Worm (Caenorhabditis elegans) whole organism, young adult: ENCODE data around the gene gcy-9.

Experiments
- D2030.7 ChIP-seq: fragments of 200-800 bp; sonication (Bioruptor generic); IDR thresholded peaks from 2 replicates; pipeline ENCODE4 v1.3.6; 2022; ENCODE audit warnings: missing genetic modification reagents, missing genetic modification characterization, missing compliant biosample characterization
- F23B12.7 ChIP-seq: sonication (generic microtip); optimal IDR thresholded peaks from 2 replicates; lab custom pipeline; 2017; ENCODE audit warnings: missing genetic modification characterization, mild to moderate bottlenecking, missing compliant biosample characterization, antibody characterized with exemption, moderate library complexity; ENCODE audit not compliant: insufficient read depth
- F52B5.7 ChIP-seq: sonication (generic microtip); optimal IDR thresholded peaks from 2 replicates; lab custom pipeline; 2016; ENCODE audit warnings: mild to moderate bottlenecking, missing genetic modification characterization, missing compliant biosample characterization
- F55B11.4 ChIP-seq: sonication (generic microtip); optimal IDR thresholded peaks from 2 replicates; lab custom pipeline; 2016; ENCODE audit warnings: missing compliant biosample characterization, missing genetic modification characterization, borderline replicate concordance; ENCODE audit not compliant: insufficient read depth
- F57C9.4 ChIP-seq: sonication (generic microtip); optimal IDR thresholded peaks from 2 replicates; lab custom pipeline; 2017; ENCODE audit warnings: mild to moderate bottlenecking, missing genetic modification characterization, missing compliant biosample characterization
- T07F8.4 ChIP-seq: sonication (generic microtip); optimal IDR thresholded peaks from 2 replicates; lab custom pipeline; 2016; ENCODE audit warnings: mild to moderate bottlenecking, missing genetic modification characterization, moderate library complexity, missing compliant biosample characterization
- Y53F4B.3 ChIP-seq: fragments of 200-800 bp; sonication (Bioruptor generic); IDR thresholded peaks from 2 replicates; pipeline ENCODE4 v1.3.6; 2022; ENCODE audit warnings: missing genetic modification reagents, missing genetic modification characterization, missing compliant biosample characterization
- Y53G8AR.9 ChIP-seq: fragments of 200-800 bp; sonication (Bioruptor generic); conservative IDR thresholded peaks from 2 replicates; pipeline ENCODE4 v1.3.6; 2022; ENCODE audit warnings: missing genetic modification reagents, missing genetic modification characterization, missing compliant biosample characterization
- Y79H2A.3 ChIP-seq: fragments of 200-800 bp; sonication (Bioruptor generic); conservative IDR thresholded peaks from 2 replicates; pipeline ENCODE4 v1.3.6; 2022; ENCODE audit warnings: missing genetic modification reagents, missing genetic modification characterization, missing compliant biosample characterization
- Y95B8A.8 ChIP-seq: fragments of 200-800 bp; sonication (Bioruptor generic); IDR thresholded peaks from 2 replicates; pipeline ENCODE4 v1.3.6; 2022; ENCODE audit warnings: missing genetic modification reagents, missing genetic modification characterization, missing compliant biosample characterization
- ZK185.1 ChIP-seq: sonication (generic microtip); optimal IDR thresholded peaks from 2 replicates; lab custom pipeline; 2016; ENCODE audit warnings: mild to moderate bottlenecking, missing genetic modification characterization, missing compliant biosample characterization; ENCODE audit not compliant: poor library complexity, severe bottlenecking
- ama-1 ChIP-seq, 3 experiments: fragments of 150-350 bp in 1 of 3; sonication (generic microtip) in 2 of 3; optimal IDR thresholded peaks; 2 replicates each; lab custom pipeline; 2014 to 2018; ENCODE audit warnings: missing biosample characterization in 2 of 3, missing genetic modification characterization in 2 of 3, missing genetic modification reagents in 2 of 3
- aptf-3 ChIP-seq: fragments of 200-800 bp; sonication (Bioruptor generic); IDR thresholded peaks from 2 replicates; pipeline ENCODE4 v1.3.6; 2022; ENCODE audit warnings: missing genetic modification characterization, missing compliant biosample characterization
- atf-7 ChIP-seq: sonication (generic microtip); optimal IDR thresholded peaks from 2 replicates; lab custom pipeline; 2017; ENCODE audit warnings: mild to moderate bottlenecking, missing genetic modification characterization, missing compliant biosample characterization
- attf-5 ChIP-seq: fragments of 200-800 bp; sonication (Bioruptor generic); optimal IDR thresholded peaks from 2 replicates; lab custom pipeline; 2018; ENCODE audit warnings: mild to moderate bottlenecking, missing genetic modification characterization, missing compliant biosample characterization
- bed-2 ChIP-seq: fragments of 200-800 bp; sonication (Bioruptor generic); IDR thresholded peaks from 2 replicates; pipeline ENCODE4 v1.3.6; 2022; ENCODE audit warnings: missing genetic modification reagents, missing genetic modification characterization, missing compliant biosample characterization
- ceh-27 ChIP-seq: fragments of 200-800 bp; sonication (Bioruptor generic); optimal IDR thresholded peaks from 2 replicates; lab custom pipeline; 2018; ENCODE audit warnings: mild to moderate bottlenecking, missing genetic modification characterization, moderate library complexity, missing compliant biosample characterization
- chd-7 ChIP-seq: sonication (generic microtip); optimal IDR thresholded peaks from 2 replicates; lab custom pipeline; 2016; ENCODE audit warnings: mild to moderate bottlenecking, missing genetic modification characterization, moderate library complexity, missing compliant biosample characterization
- die-1 ChIP-seq: sonication (generic microtip); optimal IDR thresholded peaks from 2 replicates; lab custom pipeline; 2016; ENCODE audit warnings: missing genotype, mild to moderate bottlenecking, missing genetic modification characterization, missing compliant biosample characterization
- dox-1 ChIP-seq: fragments of 200-800 bp; sonication (Bioruptor generic); IDR thresholded peaks from 2 replicates; pipeline ENCODE4 v1.3.6; 2022; ENCODE audit warnings: missing genetic modification reagents, missing genetic modification characterization, missing compliant biosample characterization
- egl-44 ChIP-seq: fragments of 200-800 bp; sonication (Bioruptor generic); IDR thresholded peaks from 2 replicates; pipeline ENCODE4 v1.3.6; 2022; ENCODE audit warnings: missing genetic modification reagents, missing genetic modification characterization, missing compliant biosample characterization
- egrh-3 ChIP-seq: fragments of 200-800 bp; sonication (Bioruptor generic); IDR thresholded peaks from 2 replicates; pipeline ENCODE4 v1.3.6; 2022; ENCODE audit warnings: missing genetic modification reagents, missing genetic modification characterization, missing compliant biosample characterization
- ekl-4 ChIP-seq: fragments of 200-800 bp; sonication (Bioruptor generic); IDR thresholded peaks from 2 replicates; pipeline ENCODE4 v1.3.6; 2022; ENCODE audit warnings: missing genetic modification reagents, missing genetic modification characterization, missing compliant biosample characterization
- him-1 ChIP-seq: sonication (generic microtip); optimal IDR thresholded peaks from 2 replicates; lab custom pipeline; 2016; ENCODE audit warnings: missing genotype, missing genetic modification reagents, missing genetic modification characterization, missing compliant biosample characterization
- hlh-12 ChIP-seq: sonication (generic microtip); optimal IDR thresholded peaks from 2 replicates; lab custom pipeline; 2016; ENCODE audit warnings: missing genetic modification characterization, missing compliant biosample characterization
- hmg-20 ChIP-seq: fragments of 200-800 bp; sonication (Bioruptor generic); IDR thresholded peaks from 2 replicates; pipeline ENCODE4 v1.3.6; 2022; ENCODE audit warnings: missing genetic modification reagents, missing genetic modification characterization, missing compliant biosample characterization
- let-526 ChIP-seq: fragments of 200-800 bp; sonication (Bioruptor generic); IDR thresholded peaks from 2 replicates; pipeline ENCODE4 v1.3.6; 2022; ENCODE audit warnings: missing genetic modification reagents, missing genetic modification characterization, missing compliant biosample characterization
- lin-35 ChIP-seq, 3 experiments: fragments of 150-350 bp in 2 of 3; sonication (generic microtip) in 1 of 3; optimal IDR thresholded peaks; 2 replicates each; lab custom pipeline; 2014 to 2018; ENCODE audit warnings: missing biosample characterization in 3 of 3, missing genetic modification characterization in 3 of 3, missing genetic modification reagents in 3 of 3
- lin-40 ChIP-seq: sonication (generic microtip); optimal IDR thresholded peaks from 2 replicates; lab custom pipeline; 2016; ENCODE audit warnings: missing genetic modification characterization, mild to moderate bottlenecking, missing compliant biosample characterization, missing genotype, missing genetic modification reagents
- lir-1 ChIP-seq: fragments of 200-800 bp; sonication (Bioruptor generic); conservative IDR thresholded peaks from 2 replicates; pipeline ENCODE4 v1.3.6; 2022; ENCODE audit warnings: missing genetic modification reagents, missing genetic modification characterization, missing compliant biosample characterization
- mcd-1 ChIP-seq: fragments of 200-800 bp; sonication (Bioruptor generic); IDR thresholded peaks from 2 replicates; pipeline ENCODE4 v1.3.6; 2022; ENCODE audit warnings: missing genetic modification reagents, missing genetic modification characterization, missing compliant biosample characterization
- mxl-1 ChIP-seq: sonication (generic microtip); optimal IDR thresholded peaks from 2 replicates; lab custom pipeline; 2016; ENCODE audit warnings: missing genetic modification characterization, missing compliant biosample characterization
- nfyb-1 ChIP-seq: fragments of 200-800 bp; sonication (Bioruptor generic); IDR thresholded peaks from 2 replicates; pipeline ENCODE4 v1.3.6; 2022; ENCODE audit warnings: missing genetic modification reagents, missing genetic modification characterization, missing compliant biosample characterization
- nhr-80 ChIP-seq: sonication (generic microtip); optimal IDR thresholded peaks from 2 replicates; lab custom pipeline; 2016; ENCODE audit warnings: missing genetic modification characterization, missing compliant biosample characterization
- nhr-90 ChIP-seq: sonication (generic microtip); optimal IDR thresholded peaks from 2 replicates; lab custom pipeline; 2016; ENCODE audit warnings: missing genotype, mild to moderate bottlenecking, missing genetic modification characterization, missing compliant biosample characterization
- pbrm-1 ChIP-seq: fragments of 200-800 bp; sonication (Bioruptor generic); IDR thresholded peaks from 2 replicates; pipeline ENCODE4 v1.3.6; 2022; ENCODE audit warnings: missing genetic modification reagents, missing genetic modification characterization, missing compliant biosample characterization
- rec-8 ChIP-seq, 2 experiments: sonication (generic microtip); optimal IDR thresholded peaks; 2 replicates each; lab custom pipeline; 2016; ENCODE audit warnings: mild to moderate bottlenecking in 2 of 2, missing genetic modification characterization in 2 of 2, missing genetic modification reagents in 2 of 2, missing genotype in 2 of 2, missing biosample characterization in 1 of 2, missing compliant biosample characterization in 1 of 2, moderate library complexity in 1 of 2
- snpc-1.3 ChIP-seq: sonication (generic microtip); optimal IDR thresholded peaks from 2 replicates; lab custom pipeline; 2017; ENCODE audit warnings: missing genetic modification characterization, mild to moderate bottlenecking, missing compliant biosample characterization, antibody characterized with exemption, moderate library complexity, missing genotype, missing genetic modification reagents; ENCODE audit not compliant: insufficient read depth
- tbx-9 ChIP-seq: sonication (generic microtip); optimal IDR thresholded peaks from 2 replicates; lab custom pipeline; 2016; ENCODE audit warnings: borderline replicate concordance, missing genetic modification characterization, inconsistent platforms, missing compliant biosample characterization
- unc-130 ChIP-seq: sonication (generic microtip); optimal IDR thresholded peaks from 2 replicates; lab custom pipeline; 2016; ENCODE audit warnings: missing genetic modification reagents, missing genetic modification characterization, missing compliant biosample characterization
- zfh-2 ChIP-seq: fragments of 200-800 bp; sonication (Bioruptor generic); conservative IDR thresholded peaks from 2 replicates; pipeline ENCODE4 v1.3.6; 2022; ENCODE audit warnings: missing genetic modification reagents, missing genetic modification characterization, missing compliant biosample characterization
- ztf-18 ChIP-seq: sonication (generic microtip); optimal IDR thresholded peaks from 2 replicates; lab custom pipeline; 2016; ENCODE audit warnings: missing genotype, mild to moderate bottlenecking, missing genetic modification characterization, missing compliant biosample characterization
- ztf-22 ChIP-seq: fragments of 200-800 bp; sonication (Bioruptor generic); optimal IDR thresholded peaks from 2 replicates; lab custom pipeline; 2018; ENCODE audit warnings: mild to moderate bottlenecking, missing genetic modification characterization, moderate library complexity, missing compliant biosample characterization
- ztf-25 ChIP-seq: fragments of 200-800 bp; sonication (Bioruptor generic); IDR thresholded peaks from 2 replicates; pipeline ENCODE4 v1.3.6; 2022; ENCODE audit warnings: missing genetic modification reagents, missing genetic modification characterization, missing compliant biosample characterization

The gcy-9 gene

ce11 chrX:11307056-11307455 is 30.6 kb downstream of the gcy-9 start, which contains the start of gene vhl-1:
vhl-1 (plus strand) TSS chrX:11307356.
- TF ChIP-seq mcd-1 (GFP tag; lab: Robert Waterston, UW) (no peak), him-1 (tag; lab: Kevin White, UChicago) (no peak), die-1 (no peak), D2030.7 (GFP tag; lab: Robert Waterston, UW) (no peak), hmg-20 (GFP tag; lab: Robert Waterston, UW) (no peak), Y53G8AR.9 (no peak), snpc-1.3 (no peak), mxl-1 (no peak), ZK185.1 (tag; lab: Kevin White, UChicago) (no peak), nhr-90 (tag; lab: Kevin White, UChicago) (no peak)
- TF ChIP-seq, all 124 proteins: peak for 0

- TF ChIP-seq egrh-3 (GFP tag; lab: Robert Waterston, UW) (no peak), F55B11.4 (tag; lab: Kevin White, UChicago) (no peak), F52B5.7 (tag; lab: Kevin White, UChicago) (no peak), hlh-12 (tag; lab: Kevin White, UChicago) (no peak), let-526 (GFP tag; lab: Robert Waterston, UW) (no peak), lin-40 (no peak), egl-44 (GFP tag; lab: Robert Waterston, UW) (no peak), dox-1 (GFP tag; lab: Robert Waterston, UW) (no peak), ekl-4 (no peak), nhr-80 (no peak), ztf-22 (no peak), rec-8 (tag; optimal IDR thresholded peaks at IDR 0.05; lab: Kevin White, UChicago) (no peak), Y53F4B.3 (GFP tag; lab: Robert Waterston, UW) (no peak)
These were observed 31.9 kb downstream of the gcy-9 start, which contains the start of gene F08G12.1 for ce11 chrX:11305773-11306172. F08G12.1 (minus strand) TSS chrX:11305873.

- no peak for TF ChIP-seq ztf-25 (GFP tag; lab: Robert Waterston, UW)
- TF ChIP-seq ceh-27 (GFP tag; lab: Kevin White, UChicago), result peak; percentile 74
- no peak for TF ChIP-seq tbx-9 (tag; lab: Kevin White, UChicago)
- peak; percentile 71 for TF ChIP-seq F23B12.7 (tag; lab: Kevin White, UChicago)
- no peak for TF ChIP-seq ekl-4
- no peak for TF ChIP-seq Y53G8AR.9
- peak; percentile 71 for TF ChIP-seq chd-7 (tag; lab: Kevin White, UChicago)
- TF ChIP-seq ama-1 (optimal IDR thresholded peaks at IDR 0.05; lab: Kevin White, UChicago), result no peak
- no peak for TF ChIP-seq ama-1 (GFP tag; optimal IDR thresholded peaks at IDR 0.05; lab: Kevin White, UChicago)
- no peak for TF ChIP-seq F57C9.4
- no peak for TF ChIP-seq Y53F4B.3 (GFP tag; lab: Robert Waterston, UW)
- TF ChIP-seq nfyb-1 (GFP tag; lab: Robert Waterston, UW), result 0 out of 2 replicates have a peak, but pooled peaks have one; percentile 57
- TF ChIP-seq bed-2 (GFP tag; lab: Robert Waterston, UW), result no peak
- TF ChIP-seq zfh-2 (GFP tag; lab: Robert Waterston, UW), result peak; percentile 98
- peak; percentile 80 for TF ChIP-seq pbrm-1 (GFP tag; lab: Robert Waterston, UW)
- TF ChIP-seq attf-5, result peak; percentile 92
- TF ChIP-seq lin-35 (GFP tag; optimal IDR thresholded peaks at IDR 0.05; lab: Kevin White, UChicago), result no peak
- TF ChIP-seq nhr-80, result peak; percentile 98
- TF ChIP-seq atf-7 (tag; lab: Kevin White, UChicago), result peak; percentile 29
- TF ChIP-seq ztf-18 (tag; lab: Kevin White, UChicago), result peak; percentile 60
- no peak for TF ChIP-seq T07F8.4
- TF ChIP-seq Y79H2A.3 (GFP tag; lab: Robert Waterston, UW), result no peak
- no peak for TF ChIP-seq lir-1 (GFP tag; lab: Robert Waterston, UW)
- TF ChIP-seq Y95B8A.8, result no peak
- TF ChIP-seq unc-130, result no peak
- TF ChIP-seq lin-40, result peak; percentile 80
- TF ChIP-seq aptf-3 (GFP tag; lab: Robert Waterston, UW), result no peak
These were observed 37.9 kb downstream of the gcy-9 start, which contains the start of the genes snrp-40.1 and F08G12.3 for ce11 chrX:11299642-11300307. snrp-40.1 (minus strand) TSS chrX:11299784. F08G12.3 (plus strand) TSS chrX:11300257.
